Worm (Caenorhabditis elegans): Measurements from ENCODE around the gene F17C8.3.

F17C8.3 gene

ce11 chrIII:4693695-4694094 is 38.0 kb upstream of the F17C8.3 start, which contains the start of gene T04A8.8:
Gene T04A8.8, plus strand, starts transcription at chrIII:4693995.
- TF ChIP-seq tbx-37 (GFP tag; conservative IDR thresholded peaks at IDR 0.05) (no peak), aly-1 (tag; optimal IDR thresholded peaks at IDR 0.05) (no peak), hmg-4 (GFP tag; optimal IDR thresholded peaks at IDR 0.05) (no peak), B0310.2 (tag; optimal IDR thresholded peaks at IDR 0.05) (no peak), ama-1 (optimal IDR thresholded peaks at IDR 0.05) (no peak), scrt-1 (GFP tag; IDR thresholded peaks at IDR 0.05) (no peak), hnd-1 (tag; optimal IDR thresholded peaks at IDR 0.05) (no peak), ceh-13 (GFP tag; optimal IDR thresholded peaks at IDR 0.05) (no peak)

DNA sequence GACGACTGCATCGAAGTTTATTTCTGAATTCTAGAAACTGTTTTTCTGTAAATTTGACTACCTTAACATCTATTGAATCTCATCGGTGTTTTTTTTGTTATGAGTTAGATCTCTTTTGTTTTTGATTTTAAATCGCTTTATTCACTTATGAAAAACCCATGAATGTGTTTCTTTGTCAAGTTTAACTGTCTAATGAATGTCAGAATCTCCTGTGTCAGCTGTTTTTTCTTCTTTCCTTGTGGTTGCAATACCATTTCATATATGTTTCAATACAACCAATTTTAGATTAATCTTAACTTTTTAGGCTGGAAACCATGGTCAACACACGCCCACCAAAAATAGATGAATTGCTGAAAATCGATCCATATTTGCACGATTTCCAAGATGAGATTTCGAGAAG is 36.7 kb upstream of the F17C8.3 start, which contains the start of gene T04A8.7:
Gene T04A8.7, plus strand, starts transcription at position 301 of the 400 bp plus-strand sequence.
- TF ChIP-seq hnd-1 (tag; optimal IDR thresholded peaks at IDR 0.05) (no peak), scrt-1 (GFP tag; IDR thresholded peaks at IDR 0.05) (no peak)

- TF ChIP-seq ceh-36 (tag; optimal IDR thresholded peaks at IDR 0.05): no peak
- no peak for TF ChIP-seq pes-1 (GFP tag; IDR thresholded peaks at IDR 0.05)
- TF ChIP-seq scrt-1 (GFP tag; IDR thresholded peaks at IDR 0.05): no peak
- no peak for TF ChIP-seq hmg-4 (GFP tag; optimal IDR thresholded peaks at IDR 0.05)
- TF ChIP-seq tra-4 (tag; optimal IDR thresholded peaks at IDR 0.05): no peak
- no peak for TF ChIP-seq F13C5.2 (tag; optimal IDR thresholded peaks at IDR 0.05)
- TF ChIP-seq ceh-13 (GFP tag; optimal IDR thresholded peaks at IDR 0.05): no peak
- no peak for TF ChIP-seq flt-1 (GFP tag; IDR thresholded peaks at IDR 0.05)
- TF ChIP-seq tbx-11 (GFP tag; IDR thresholded peaks at IDR 0.05): no peak
- no peak for TF ChIP-seq sea-1 (GFP tag; conservative IDR thresholded peaks at IDR 0.05)
- no peak for TF ChIP-seq hmbx-1 (tag; optimal IDR thresholded peaks at IDR 0.05)
- no peak for TF ChIP-seq ets-7 (tag; optimal IDR thresholded peaks at IDR 0.05)
Observed at ce11 chrIII:4696903-4697302, 34.8 kb upstream of the F17C8.3 start.

ce11 chrIII:4697819-4698218 is 33.9 kb upstream of the F17C8.3 start, which contains the start of gene dnj-18:
Gene dnj-18, plus strand, starts transcription at chrIII:4698119.
- TF ChIP-seq pes-1 (GFP tag; IDR thresholded peaks at IDR 0.05): no peak
- TF ChIP-seq ets-7 (tag; optimal IDR thresholded peaks at IDR 0.05): no peak

DNA sequence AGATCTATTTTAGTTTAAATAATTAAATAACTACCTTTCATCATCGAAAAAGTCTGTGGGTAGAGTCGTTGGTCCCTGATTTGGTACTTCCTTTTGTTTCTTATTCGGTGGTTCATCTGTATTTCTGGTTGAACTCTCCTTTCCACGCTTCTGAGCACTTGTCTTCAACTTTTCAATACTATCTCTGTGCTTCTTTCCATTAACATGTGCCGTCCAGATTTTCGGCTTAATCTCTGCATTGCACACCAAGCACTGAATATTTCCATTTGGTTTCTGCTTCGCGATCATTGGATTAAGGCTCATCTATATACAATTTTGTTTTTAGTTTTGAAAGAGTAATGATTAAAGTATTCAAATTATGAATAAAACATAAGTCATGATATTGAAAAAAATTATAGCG is 31.8 kb upstream of the F17C8.3 start, which contains the start of gene sel-13:
Gene sel-13, minus strand, starts transcription at position 303 of the 400 bp plus-strand sequence.
- TF ChIP-seq ceh-36 (tag; optimal IDR thresholded peaks at IDR 0.05): no peak
- TF ChIP-seq scrt-1 (GFP tag; IDR thresholded peaks at IDR 0.05): no peak
- no peak for TF ChIP-seq sea-1 (GFP tag; conservative IDR thresholded peaks at IDR 0.05)
- TF ChIP-seq ama-1 (optimal IDR thresholded peaks at IDR 0.05): no peak
- TF ChIP-seq flt-1 (GFP tag; IDR thresholded peaks at IDR 0.05): no peak
- no peak for TF ChIP-seq ceh-13 (GFP tag; optimal IDR thresholded peaks at IDR 0.05)
- TF ChIP-seq hmg-4 (GFP tag; optimal IDR thresholded peaks at IDR 0.05): no peak
- no peak for TF ChIP-seq hmbx-1 (tag; optimal IDR thresholded peaks at IDR 0.05)
- TF ChIP-seq F13C5.2 (tag; optimal IDR thresholded peaks at IDR 0.05): no peak
- no peak for TF ChIP-seq B0310.2 (tag; optimal IDR thresholded peaks at IDR 0.05)
- TF ChIP-seq tbx-11 (GFP tag; IDR thresholded peaks at IDR 0.05): no peak

- TF ChIP-seq B0310.2 (tag; optimal IDR thresholded peaks at IDR 0.05) (no peak), tbx-11 (GFP tag; IDR thresholded peaks at IDR 0.05) (no peak), pes-1 (GFP tag; IDR thresholded peaks at IDR 0.05) (no peak), hnd-1 (tag; optimal IDR thresholded peaks at IDR 0.05) (no peak), scrt-1 (GFP tag; IDR thresholded peaks at IDR 0.05) (no peak), flt-1 (GFP tag; IDR thresholded peaks at IDR 0.05) (no peak), tra-4 (tag; optimal IDR thresholded peaks at IDR 0.05) (no peak), hmbx-1 (tag; optimal IDR thresholded peaks at IDR 0.05) (no peak), tbx-37 (GFP tag; conservative IDR thresholded peaks at IDR 0.05) (no peak), ama-1 (optimal IDR thresholded peaks at IDR 0.05) (no peak), aly-1 (tag; optimal IDR thresholded peaks at IDR 0.05) (no peak), hmg-4 (GFP tag; optimal IDR thresholded peaks at IDR 0.05) (no peak)
Observed at ce11 chrIII:4703932-4704454, 27.7 kb upstream of the F17C8.3 start, which contains the start of the genes clp-2 and mrpl-16. Gene clp-2, minus strand, starts transcription at chrIII:4704025. Gene mrpl-16, plus strand, starts transcription at chrIII:4704404.

ce11 chrIII:4705207-4705606 is 26.5 kb upstream of the F17C8.3 start, which contains the start of gene pgap-2:
Gene pgap-2, plus strand, starts transcription at chrIII:4705507.
- no peak for TF ChIP-seq B0310.2 (tag; optimal IDR thresholded peaks at IDR 0.05)
- no peak for TF ChIP-seq tbx-37 (GFP tag; conservative IDR thresholded peaks at IDR 0.05)
- no peak for TF ChIP-seq ama-1 (optimal IDR thresholded peaks at IDR 0.05)
- no peak for TF ChIP-seq sea-1 (GFP tag; conservative IDR thresholded peaks at IDR 0.05)
- TF ChIP-seq tra-4 (tag; optimal IDR thresholded peaks at IDR 0.05): no peak

DNA sequence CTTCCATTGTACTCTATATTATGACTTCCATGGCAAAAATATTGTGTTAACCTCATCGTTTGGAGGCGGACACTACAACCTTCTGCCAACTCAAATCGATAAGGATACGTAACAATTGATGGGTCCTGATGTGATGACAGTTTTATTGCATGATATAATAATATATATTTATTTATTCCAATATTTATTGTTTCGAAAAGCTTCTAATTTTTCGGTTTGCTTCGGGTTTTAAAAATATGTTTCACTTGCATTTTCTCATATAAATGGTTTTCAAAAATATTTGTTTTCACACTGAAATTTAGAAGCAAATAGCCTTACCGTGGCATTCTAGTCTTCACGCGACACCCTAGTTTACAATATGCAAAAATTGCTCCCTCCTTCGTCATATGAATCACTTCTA is 25.1 kb upstream of the F17C8.3 start, which contains the start of gene T04A8.13:
Gene T04A8.13, plus strand, starts transcription at position 301 of the 400 bp plus-strand sequence.
- TF ChIP-seq tbx-11 (GFP tag; IDR thresholded peaks at IDR 0.05): no peak
- TF ChIP-seq ceh-13 (GFP tag; optimal IDR thresholded peaks at IDR 0.05): no peak
- TF ChIP-seq scrt-1 (GFP tag; IDR thresholded peaks at IDR 0.05): no peak
- no peak for TF ChIP-seq F13C5.2 (tag; optimal IDR thresholded peaks at IDR 0.05)
- TF ChIP-seq sea-1 (GFP tag; conservative IDR thresholded peaks at IDR 0.05): no peak
- TF ChIP-seq tbx-37 (GFP tag; conservative IDR thresholded peaks at IDR 0.05): no peak
- TF ChIP-seq tra-4 (tag; optimal IDR thresholded peaks at IDR 0.05): no peak
- no peak for TF ChIP-seq flt-1 (GFP tag; IDR thresholded peaks at IDR 0.05)
- TF ChIP-seq hmbx-1 (tag; optimal IDR thresholded peaks at IDR 0.05): no peak
- TF ChIP-seq hnd-1 (tag; optimal IDR thresholded peaks at IDR 0.05): no peak
- no peak for TF ChIP-seq ets-7 (tag; optimal IDR thresholded peaks at IDR 0.05)
- no peak for TF ChIP-seq B0310.2 (tag; optimal IDR thresholded peaks at IDR 0.05)
- TF ChIP-seq aly-1 (tag; optimal IDR thresholded peaks at IDR 0.05): no peak
- TF ChIP-seq ceh-36 (tag; optimal IDR thresholded peaks at IDR 0.05): no peak
- TF ChIP-seq ama-1 (optimal IDR thresholded peaks at IDR 0.05): no peak

Data from whole organism, early embryonic.